Worm (Caenorhabditis elegans): Measurements from ENCODE around the gene cyp-33B1.

cyp-33B1 gene

DNA sequence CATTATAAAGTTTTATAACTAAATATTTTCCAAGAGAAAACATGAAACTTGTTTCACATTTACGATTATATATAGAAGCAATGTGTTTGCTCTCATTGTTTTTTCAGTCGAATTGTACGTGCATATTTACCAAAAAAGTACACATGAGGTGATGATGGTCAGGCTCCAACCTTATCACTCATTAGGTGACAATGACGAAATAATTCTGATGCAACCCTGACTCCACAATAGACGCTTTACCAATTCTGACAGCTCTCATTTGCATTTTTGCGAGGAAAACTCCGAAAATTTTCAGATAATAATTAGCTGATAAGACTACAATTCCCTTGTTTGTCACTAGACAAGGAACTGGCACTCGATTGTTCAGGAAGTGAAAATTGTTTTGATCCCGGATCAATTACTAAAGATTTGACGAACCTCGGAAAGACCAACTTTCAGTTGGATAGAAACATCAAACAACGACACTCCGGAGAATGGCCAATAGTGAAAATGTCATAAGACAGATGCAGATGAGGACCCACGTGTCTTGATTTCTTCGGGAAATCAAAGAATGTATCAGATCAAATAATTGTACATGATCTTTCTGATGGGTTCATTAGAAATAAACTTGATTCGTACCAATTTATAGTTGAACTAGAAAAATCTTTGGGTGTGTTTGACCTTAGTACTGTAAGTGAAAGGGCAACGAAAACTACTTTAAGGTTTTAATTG is 37.8 kb downstream of the cyp-33B1 start (continued):
- TF ChIP-seq zag-1 (tag; optimal IDR thresholded peaks at IDR 0.05): no peak
- TF ChIP-seq ZK546.5 (tag; optimal IDR thresholded peaks at IDR 0.05): no peak
- TF ChIP-seq dmd-4 (tag; optimal IDR thresholded peaks at IDR 0.05): no peak
- no peak for TF ChIP-seq sma-3 (GFP tag; optimal IDR thresholded peaks at IDR 0.05)
- peak; percentile 57 for TF ChIP-seq F13H6.1 (tag; optimal IDR thresholded peaks at IDR 0.05)
- no peak for TF ChIP-seq ztf-11 (tag; optimal IDR thresholded peaks at IDR 0.05)

DNA sequence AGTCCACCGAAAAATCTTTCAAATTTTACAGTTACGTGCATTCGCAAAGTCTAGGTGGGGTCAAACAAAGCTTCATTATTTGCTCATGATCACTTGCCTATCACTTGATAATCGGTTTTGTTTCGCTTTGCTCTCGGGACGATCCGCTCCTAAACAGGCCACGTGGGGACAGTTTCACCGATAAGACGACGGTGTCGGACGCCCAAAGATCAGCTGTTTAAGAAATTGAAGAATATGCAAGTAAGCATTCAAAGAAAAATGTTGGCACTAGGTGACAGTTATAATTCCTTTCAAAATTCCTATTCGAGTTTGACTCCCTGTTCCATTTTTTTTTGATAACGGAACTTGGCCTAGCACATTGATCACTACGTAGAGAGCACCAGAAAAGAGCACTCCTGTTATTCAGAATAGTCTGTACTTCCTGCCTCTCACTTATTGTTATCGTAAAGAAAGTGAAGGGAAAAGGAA is 38.9 kb downstream of the cyp-33B1 start:
- TF ChIP-seq mbf-1 (tag; optimal IDR thresholded peaks at IDR 0.05) (no peak), fos-1 (tag; optimal IDR thresholded peaks at IDR 0.05) (peak; percentile 72), blmp-1 (tag; optimal IDR thresholded peaks at IDR 0.05; ENCODE audit: insufficient read depth) (no peak), sem-4 (tag; optimal IDR thresholded peaks at IDR 0.05) (no peak), nhr-77 (tag; optimal IDR thresholded peaks at IDR 0.05) (no peak), ztf-4 (tag; optimal IDR thresholded peaks at IDR 0.05) (no peak), peb-1 (tag; optimal IDR thresholded peaks at IDR 0.05) (no peak), F13H6.1 (tag; optimal IDR thresholded peaks at IDR 0.05) (peak; percentile 79), crh-2 (tag; optimal IDR thresholded peaks at IDR 0.05) (peak; percentile 51), ztf-1 (GFP tag; conservative IDR thresholded peaks at IDR 0.05) (no peak), aly-2 (tag; optimal IDR thresholded peaks at IDR 0.05) (no peak), nhr-12 (tag; optimal IDR thresholded peaks at IDR 0.05) (no peak), nhr-129 (tag; optimal IDR thresholded peaks at IDR 0.05) (peak; percentile 53), alr-1 (tag; optimal IDR thresholded peaks at IDR 0.05) (no peak), ZK546.5 (tag; optimal IDR thresholded peaks at IDR 0.05) (no peak), nhr-23 (tag; optimal IDR thresholded peaks at IDR 0.05) (no peak), zag-1 (tag; optimal IDR thresholded peaks at IDR 0.05) (no peak), sma-3 (GFP tag; optimal IDR thresholded peaks at IDR 0.05) (no peak), dmd-4 (tag; optimal IDR thresholded peaks at IDR 0.05) (no peak), ceh-16 (tag; optimal IDR thresholded peaks at IDR 0.05) (no peak), egl-27 (tag; optimal IDR thresholded peaks at IDR 0.05) (no peak), nhr-6 (tag; optimal IDR thresholded peaks at IDR 0.05) (no peak), sma-9 (GFP tag; optimal IDR thresholded peaks at IDR 0.05) (peak; percentile 88), sma-9 (tag; optimal IDR thresholded peaks at IDR 0.05) (no peak), lsy-2 (tag; optimal IDR thresholded peaks at IDR 0.05) (no peak), nhr-11 (tag; optimal IDR thresholded peaks at IDR 0.05) (no peak), ztf-11 (tag; optimal IDR thresholded peaks at IDR 0.05) (no peak), unc-55 (GFP tag; optimal IDR thresholded peaks at IDR 0.05) (no peak), snpc-4 (tag; optimal IDR thresholded peaks at IDR 0.05) (no peak), unc-39 (tag; optimal IDR thresholded peaks at IDR 0.05) (no peak), mab-5 (tag; optimal IDR thresholded peaks at IDR 0.05) (no peak), skn-1 (tag; optimal IDR thresholded peaks at IDR 0.05) (no peak), nhr-21 (tag; optimal IDR thresholded peaks at IDR 0.05) (no peak), gmeb-1 (tag; optimal IDR thresholded peaks at IDR 0.05) (peak; percentile 39), R02D3.7 (tag; optimal IDR thresholded peaks at IDR 0.05) (no peak), nhr-10 (tag; optimal IDR thresholded peaks at IDR 0.05) (no peak), C34F6.9 (tag; optimal IDR thresholded peaks at IDR 0.05) (no peak), elt-3 (tag; optimal IDR thresholded peaks at IDR 0.05) (no peak), ceh-82 (tag; optimal IDR thresholded peaks at IDR 0.05) (no peak), nhr-25 (tag; optimal IDR thresholded peaks at IDR 0.05) (no peak), ama-1 (optimal IDR thresholded peaks at IDR 0.05) (no peak), lin-39 (tag; optimal IDR thresholded peaks at IDR 0.05) (no peak), mdl-1 (tag; optimal IDR thresholded peaks at IDR 0.05) (peak in 1 of 2 experiments; percentile 51), lin-13 (GFP tag; optimal IDR thresholded peaks at IDR 0.05) (no peak), lin-11 (tag; optimal IDR thresholded peaks at IDR 0.05) (no peak), elt-1 (tag; optimal IDR thresholded peaks at IDR 0.05) (no peak), Y55F3AM.14 (GFP tag; optimal IDR thresholded peaks at IDR 0.05) (no peak), nhr-237 (tag; optimal IDR thresholded peaks at IDR 0.05) (no peak), unc-62 (GFP tag; optimal IDR thresholded peaks at IDR 0.05) (no peak)

Measured in whole organism, L2 larva.